Worm (Caenorhabditis elegans): ENCODE results near the gene pkhm-2.

The pkhm-2 gene

DNA sequence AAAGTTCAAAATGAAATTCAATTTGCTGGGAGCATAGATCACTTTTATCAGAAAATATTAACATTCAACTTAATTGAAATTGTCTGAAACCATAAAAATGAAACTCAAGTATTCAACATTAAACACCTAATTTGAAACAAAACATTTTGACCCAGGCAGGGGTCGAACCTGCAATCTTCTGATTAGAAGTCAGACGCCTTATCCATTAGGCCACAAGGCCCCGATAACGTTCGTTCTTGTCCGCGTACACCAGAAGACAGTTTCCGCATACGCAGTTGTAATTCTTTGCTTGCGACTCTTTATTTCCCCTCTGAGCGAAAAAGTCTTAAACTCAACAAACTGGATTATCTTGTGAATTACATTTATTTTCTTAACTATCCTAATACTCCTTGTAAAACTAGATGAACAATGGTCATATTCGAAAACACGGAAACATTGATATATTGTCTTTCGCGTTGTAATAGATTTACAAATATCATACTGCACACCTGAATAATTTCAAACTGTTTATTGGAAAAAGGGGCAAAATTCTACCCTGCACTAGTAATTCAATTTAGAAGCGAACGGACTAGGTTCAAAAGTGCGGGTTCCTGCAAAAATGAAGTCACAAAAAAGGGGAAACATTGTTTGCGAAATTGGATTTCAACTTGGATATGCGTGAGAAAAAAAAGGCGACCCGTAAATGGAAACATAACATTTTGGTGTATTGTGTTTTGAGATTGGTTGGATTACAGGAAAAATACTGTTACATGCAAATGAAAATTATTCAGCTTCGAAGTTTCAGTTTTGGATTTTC, 34.7 kb downstream of the pkhm-2 start (continued):
- peak in 1 of 2 experiments; percentile 71 for TF ChIP-seq daf-16 (GFP tag; optimal IDR thresholded peaks at IDR 0.05)
- TF ChIP-seq daf-16 (tag; optimal IDR thresholded peaks at IDR 0.05): no peak
- peak; percentile 91 for TF ChIP-seq aha-1 (tag)
- no peak for TF ChIP-seq daf-12 (tag; optimal IDR thresholded peaks at IDR 0.05)
- 0 out of 2 replicates have a peak, but pooled peaks have one; percentile 56 for TF ChIP-seq tra-1 (GFP tag; IDR thresholded peaks at IDR 0.05)
- TF ChIP-seq dmd-9 (GFP tag; IDR thresholded peaks at IDR 0.05): 0 out of 2 replicates have a peak, but pooled peaks have one; percentile 44
- peak; percentile 55; the same call in 1 of the 2 replicates for TF ChIP-seq T26A8.4 (GFP tag; IDR thresholded peaks at IDR 0.05)
- peak; percentile 40 for TF ChIP-seq hlh-11 (tag; optimal IDR thresholded peaks at IDR 0.05)
- peak; percentile 82 for TF ChIP-seq vab-7 (GFP tag; IDR thresholded peaks at IDR 0.05)
- no peak for TF ChIP-seq dpl-1 (GFP tag; optimal IDR thresholded peaks at IDR 0.05)
- TF ChIP-seq madf-9 (GFP tag; conservative IDR thresholded peaks at IDR 0.05): 0 out of 2 replicates have a peak, but pooled peaks have one; percentile 54
- TF ChIP-seq F26F4.8 (GFP tag; conservative IDR thresholded peaks at IDR 0.05): peak; percentile 75

DNA sequence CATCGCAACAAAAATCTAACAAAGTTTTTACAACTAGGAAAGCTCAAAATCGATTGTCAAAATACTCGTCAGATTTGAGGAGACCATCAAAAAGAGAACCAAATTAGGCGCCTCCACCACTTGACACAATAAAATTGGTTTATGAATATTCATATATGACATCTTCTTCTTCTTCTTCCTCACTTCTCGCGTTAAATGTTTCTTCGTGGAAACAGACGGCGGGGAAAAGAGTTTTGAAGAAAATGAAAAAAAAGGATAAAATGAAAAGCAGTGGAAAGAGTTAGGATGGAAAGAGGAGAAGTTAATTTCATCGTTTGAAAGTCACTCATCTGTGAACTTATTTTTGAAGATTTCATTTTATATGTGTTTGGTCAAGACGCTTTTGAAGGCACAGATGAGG, 46.3 kb downstream of the pkhm-2 start:
- no peak for TF ChIP-seq fos-1 (tag; optimal IDR thresholded peaks at IDR 0.05)
- TF ChIP-seq lin-1 (GFP tag; IDR thresholded peaks at IDR 0.05): no peak
- no peak for TF ChIP-seq vab-7 (GFP tag; IDR thresholded peaks at IDR 0.05)
- no peak for TF ChIP-seq ZK546.5 (tag; optimal IDR thresholded peaks at IDR 0.05)
- TF ChIP-seq nhr-102 (tag; optimal IDR thresholded peaks at IDR 0.05): no peak

DNA sequence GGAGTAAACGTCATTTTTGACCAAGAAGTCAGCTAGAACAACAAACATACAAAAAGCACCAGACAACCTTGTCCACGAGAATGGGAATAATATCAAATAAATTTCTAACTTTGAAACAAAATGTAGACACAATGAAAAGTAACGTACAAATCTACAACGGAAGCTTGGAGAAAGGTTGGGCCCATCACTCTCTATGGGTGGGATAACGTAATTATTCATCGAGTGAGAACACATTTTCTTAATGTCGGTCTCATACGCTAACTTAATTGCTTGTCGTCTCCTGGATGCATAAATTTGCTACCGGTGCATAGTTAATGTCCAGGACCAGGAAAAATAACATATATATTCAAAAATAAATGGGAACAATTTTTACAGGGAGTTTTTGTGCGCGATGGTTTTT, 48.1 kb downstream of the pkhm-2 start:
- no peak for TF ChIP-seq dmd-9 (GFP tag; IDR thresholded peaks at IDR 0.05)
- TF ChIP-seq unc-130 (GFP tag; optimal IDR thresholded peaks at IDR 0.05): no peak
- no peak for TF ChIP-seq arid-1 (GFP tag; conservative IDR thresholded peaks at IDR 0.05)
- no peak for TF ChIP-seq nhr-48 (tag; optimal IDR thresholded peaks at IDR 0.05)
- TF ChIP-seq attf-4 (tag; optimal IDR thresholded peaks at IDR 0.05): no peak
- no peak for TF ChIP-seq Y75B8A.6 (GFP tag; IDR thresholded peaks at IDR 0.05)
- no peak for TF ChIP-seq zag-1 (tag; optimal IDR thresholded peaks at IDR 0.05)
- TF ChIP-seq hmg-1.1 (GFP tag; IDR thresholded peaks at IDR 0.05): no peak
- no peak for TF ChIP-seq mxl-2 (GFP tag; conservative IDR thresholded peaks at IDR 0.05)
- no peak for TF ChIP-seq lin-1 (GFP tag; IDR thresholded peaks at IDR 0.05)
- no peak for TF ChIP-seq T26A8.4 (GFP tag; IDR thresholded peaks at IDR 0.05)
- TF ChIP-seq php-3 (GFP tag; IDR thresholded peaks at IDR 0.05): no peak
- no peak for TF ChIP-seq daf-16 (GFP tag; optimal IDR thresholded peaks at IDR 0.05)
- TF ChIP-seq daf-16 (tag; optimal IDR thresholded peaks at IDR 0.05): no peak
- no peak for TF ChIP-seq aha-1 (tag)
- TF ChIP-seq ces-1 (GFP tag; optimal IDR thresholded peaks at IDR 0.05): no peak

DNA sequence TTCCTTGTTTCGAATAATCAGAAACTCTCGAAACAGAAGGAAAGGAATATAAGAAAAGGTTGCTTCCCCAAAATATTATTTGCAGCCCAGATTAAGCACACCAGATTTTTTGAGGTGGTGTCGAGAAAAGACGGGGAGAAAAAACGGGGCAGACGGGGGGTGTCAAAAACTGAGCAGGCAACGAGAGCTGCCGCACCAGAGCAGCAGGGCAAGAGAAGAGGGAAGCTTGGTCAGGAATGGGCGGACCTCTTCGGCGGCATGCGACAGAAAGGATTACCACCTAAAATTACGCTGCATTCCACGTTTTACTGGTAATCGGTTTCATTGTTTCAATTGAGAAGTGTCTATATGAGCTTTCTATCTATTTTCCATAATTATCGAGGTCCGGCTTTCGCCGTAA, 49.2 kb downstream of the pkhm-2 start:
- TF ChIP-seq unc-62 (GFP tag; optimal IDR thresholded peaks at IDR 0.05 in 1 of 2) (no peak), unc-62 (tag; optimal IDR thresholded peaks at IDR 0.05) (no peak), set-16 (GFP tag; IDR thresholded peaks at IDR 0.05) (peak; percentile 73), lin-13 (GFP tag; optimal IDR thresholded peaks at IDR 0.05) (no peak), arid-1 (GFP tag; conservative IDR thresholded peaks at IDR 0.05) (no peak), mdt-29 (GFP tag; IDR thresholded peaks at IDR 0.05) (no peak), nhr-102 (tag; optimal IDR thresholded peaks at IDR 0.05) (no peak)

DNA sequence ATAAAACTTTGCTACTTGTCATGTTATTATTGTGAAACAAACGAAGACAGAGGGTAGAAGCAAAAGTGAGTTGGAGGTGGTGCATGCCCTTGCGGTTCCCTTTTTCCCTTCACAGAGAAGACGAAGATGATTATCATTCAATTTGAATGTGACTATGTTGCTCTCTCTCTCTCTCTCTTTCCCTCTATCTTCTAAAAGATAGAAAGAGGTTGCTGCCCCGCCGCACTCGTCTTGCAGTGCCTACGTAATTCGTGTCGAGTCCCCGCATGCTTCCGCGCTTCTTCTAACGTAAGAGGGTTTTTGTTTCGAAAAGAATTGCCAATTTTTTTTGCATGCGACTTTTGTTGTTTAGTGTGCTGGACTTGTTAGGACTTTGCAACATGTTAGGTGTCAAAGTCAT, 53.1 kb downstream of the pkhm-2 start:
- TF ChIP-seq ctbp-1 (GFP tag; IDR thresholded peaks at IDR 0.05) (peak; percentile 46; the same call in 1 of the 2 replicates), duxl-1 (tag; optimal IDR thresholded peaks at IDR 0.05; ENCODE audit: poor library complexity) (no peak), nhr-28 (tag; optimal IDR thresholded peaks at IDR 0.05) (no peak), lim-7 (GFP tag; IDR thresholded peaks at IDR 0.05) (no peak), fkh-10 (GFP tag; optimal IDR thresholded peaks at IDR 0.05) (peak; percentile 45)
